Fruit fly (Drosophila melanogaster) ovary, adult (tissue): ENCODE measurements around the gene CG9297.

ENCODE experiments used
- CG17801 ChIP-seq: fragments of 200-800 bp; optimal IDR thresholded peaks from 2 replicates; lab custom pipeline; 2019; ENCODE audit warnings: missing biosample characterization, mild to moderate bottlenecking, missing genetic modification characterization, moderate library complexity; ENCODE audit not compliant: partially characterized antibody

Gene CG9297

DNA sequence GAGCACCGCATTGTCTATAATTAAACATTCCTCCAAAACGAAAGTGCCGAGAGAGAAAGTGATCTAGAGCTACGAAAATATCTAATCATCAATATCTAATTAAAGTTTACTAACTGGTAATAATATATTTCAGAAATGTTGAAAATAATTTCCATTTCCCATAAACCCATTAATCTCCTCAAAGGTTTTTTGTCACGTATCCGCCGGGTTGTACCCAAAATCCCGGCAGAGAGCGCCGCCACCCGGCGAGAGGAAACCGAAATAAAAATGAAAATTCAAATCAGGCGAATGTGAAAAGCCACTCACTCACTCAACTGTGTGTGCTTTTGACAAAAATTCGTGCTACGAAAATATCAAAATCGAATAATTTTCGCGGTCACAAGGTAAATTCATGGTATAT, at the start of gene CG9297:
Gene CG9297, plus strand, starts transcription at position 301 of the 400 bp plus-strand sequence.
- TF ChIP-seq CG17801 (GFP tag; lab: Kevin White, UChicago): no peak

DNA sequence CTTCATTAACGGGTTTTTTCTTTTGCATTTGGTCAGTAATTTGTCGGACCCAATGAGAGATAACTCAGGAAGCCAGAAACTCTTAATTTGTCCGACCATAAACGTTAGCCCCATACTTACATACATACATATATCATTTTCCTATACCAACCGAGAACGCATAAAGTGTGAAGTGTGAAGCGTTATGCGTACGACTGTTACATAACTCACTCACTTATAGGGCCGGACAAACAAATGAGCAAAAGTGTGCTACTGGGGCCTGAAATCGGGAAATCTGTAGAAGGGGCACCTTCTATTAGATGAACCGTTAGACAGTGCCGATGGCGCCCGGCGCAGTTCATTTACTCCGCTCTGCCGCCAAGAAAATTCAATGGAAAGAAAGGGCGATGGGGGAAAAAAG, 49.3 kb upstream of the CG9297 start:
- TF ChIP-seq CG17801 (GFP tag; lab: Kevin White, UChicago): no peak

DNA sequence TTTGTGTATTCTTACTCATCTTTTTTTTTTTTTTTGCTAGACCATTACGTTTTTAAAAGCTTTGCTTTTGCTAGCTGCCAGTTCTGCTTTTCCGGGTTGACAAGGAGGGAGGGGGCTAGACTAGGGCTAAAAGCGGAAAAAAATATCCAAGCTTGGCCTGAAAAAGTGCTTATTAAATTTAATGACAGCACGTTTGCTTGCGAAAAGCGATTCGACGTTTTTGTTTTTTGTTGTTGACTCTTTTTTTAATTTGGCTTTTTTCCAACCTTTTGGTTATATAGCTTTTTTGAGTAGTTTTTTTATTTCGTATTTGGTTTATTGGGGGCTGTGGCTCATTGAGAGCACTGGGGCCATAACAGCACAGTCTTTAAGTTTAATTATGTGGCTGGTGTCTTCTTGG, 48.8 kb upstream of the CG9297 start:
- peak; percentile 92 for TF ChIP-seq CG17801 (GFP tag; lab: Kevin White, UChicago)

DNA sequence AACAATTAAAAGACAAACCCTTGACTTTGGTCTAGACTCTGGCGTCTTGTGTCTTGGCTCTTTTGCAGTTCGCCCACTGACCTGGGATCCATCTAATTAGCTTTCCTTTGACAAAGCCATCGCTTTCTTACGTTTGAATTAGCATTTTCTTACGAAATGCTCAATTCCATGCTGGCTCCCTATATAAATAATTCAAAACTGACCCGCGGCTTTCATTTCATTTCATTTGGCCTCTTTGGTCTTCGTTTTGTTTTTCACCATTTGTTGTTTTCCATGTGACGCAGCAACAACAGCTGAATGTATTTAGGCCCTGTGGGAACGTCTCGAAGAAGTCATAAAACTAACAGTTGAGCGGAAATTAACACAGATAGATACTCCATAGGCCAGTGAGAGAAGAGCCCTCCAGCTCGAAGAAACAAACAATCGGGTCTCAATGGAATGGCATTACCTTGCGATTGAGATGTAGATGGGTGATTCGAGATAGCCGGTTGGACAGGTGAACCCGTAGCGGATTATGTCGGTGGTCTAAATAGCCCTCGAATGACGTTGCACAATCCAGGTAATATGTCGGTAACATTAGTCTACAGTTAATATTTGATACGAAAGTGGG, 47.2 kb upstream of the CG9297 start:
- no peak for TF ChIP-seq CG17801 (GFP tag; lab: Kevin White, UChicago)

- TF ChIP-seq CG17801 (GFP tag; lab: Kevin White, UChicago): no peak
These were observed 44.5 kb upstream of the CG9297 start for dm6 chr3R:13726795-13727194.

dm6 chr3R:13728897-13729296, 42.4 kb upstream of the CG9297 start:
- peak; percentile 11 for TF ChIP-seq CG17801 (GFP tag; lab: Kevin White, UChicago)

dm6 chr3R:13730005-13730404, 41.3 kb upstream of the CG9297 start:
- TF ChIP-seq CG17801 (GFP tag; lab: Kevin White, UChicago): no peak

- TF ChIP-seq CG17801 (GFP tag; lab: Kevin White, UChicago): no peak
These were observed 35.9 kb upstream of the CG9297 start for dm6 chr3R:13735304-13735898.

DNA sequence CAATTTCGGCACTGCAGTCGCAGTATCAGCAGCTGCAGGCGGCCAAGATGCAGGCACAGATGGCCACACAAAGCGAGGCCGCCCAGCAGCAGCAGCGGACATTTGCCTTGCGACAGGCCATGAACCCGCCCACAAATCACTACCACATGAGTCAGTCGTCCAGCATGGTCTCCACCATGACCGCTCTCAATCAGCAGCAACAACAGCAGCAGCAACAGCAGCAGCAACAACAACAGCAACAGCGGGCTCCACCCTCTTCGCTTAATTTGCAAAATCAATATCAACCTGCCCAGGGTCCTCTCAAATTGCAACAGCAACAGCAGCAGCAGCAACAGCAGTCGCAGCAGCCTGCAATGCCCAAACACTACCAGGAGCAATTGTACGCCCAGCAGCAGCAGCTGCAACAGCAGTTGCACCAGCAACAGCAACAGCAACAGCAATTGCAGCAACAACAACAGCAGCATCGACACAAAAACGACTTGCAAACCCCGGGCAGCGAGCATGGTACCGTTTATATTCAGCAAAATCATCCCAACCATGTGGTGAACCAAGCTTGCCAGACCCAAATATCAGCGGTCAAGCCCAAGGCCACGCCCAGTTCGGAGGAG, 25.1 kb upstream of the CG9297 start:
- no peak for TF ChIP-seq CG17801 (GFP tag; lab: Kevin White, UChicago)

DNA sequence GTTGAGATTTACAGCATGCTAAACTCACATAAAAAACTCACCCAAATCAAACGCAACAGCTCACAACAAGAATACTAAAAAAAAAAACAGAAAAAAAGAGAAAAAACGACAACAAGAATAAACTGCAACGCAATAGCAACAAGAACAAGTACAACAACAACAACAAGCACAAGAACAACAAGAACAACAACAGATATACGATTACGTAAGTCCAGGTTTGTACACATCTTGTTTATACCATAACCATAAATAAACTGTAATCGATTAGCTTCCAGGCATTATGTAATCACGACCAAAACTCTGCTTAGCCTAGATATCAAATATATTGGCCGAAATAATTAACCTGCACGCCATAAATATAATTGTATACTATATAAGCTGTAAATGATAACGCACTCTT, 9.7 kb upstream of the CG9297 start:
- TF ChIP-seq CG17801 (GFP tag; lab: Kevin White, UChicago): no peak

DNA sequence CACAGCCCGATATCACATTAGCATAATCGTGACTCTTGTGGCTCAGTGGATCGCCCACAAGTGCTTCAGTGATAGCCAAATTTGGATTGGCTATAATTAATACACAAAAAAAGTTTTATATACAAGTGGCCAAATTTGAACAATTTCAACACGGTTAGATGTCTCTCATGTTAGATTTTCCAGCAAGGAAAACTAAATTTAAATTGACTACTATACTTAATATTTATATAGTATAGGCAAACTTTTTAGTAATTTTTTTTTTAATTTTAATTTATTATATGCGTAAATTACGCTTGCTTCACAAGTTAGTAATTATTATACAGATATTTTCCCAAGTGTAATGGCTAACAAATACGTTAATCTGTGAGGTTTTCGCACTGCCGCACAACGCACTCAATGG, 6.3 kb upstream of the CG9297 start:
- no peak for TF ChIP-seq CG17801 (GFP tag; lab: Kevin White, UChicago)

dm6 chr3R:13765456-13765855, 5.8 kb upstream of the CG9297 start, which contains the start of gene CG9312:
CG9312 (plus strand) TSS chr3R:13765756.
- TF ChIP-seq CG17801 (GFP tag; lab: Kevin White, UChicago): no peak

DNA sequence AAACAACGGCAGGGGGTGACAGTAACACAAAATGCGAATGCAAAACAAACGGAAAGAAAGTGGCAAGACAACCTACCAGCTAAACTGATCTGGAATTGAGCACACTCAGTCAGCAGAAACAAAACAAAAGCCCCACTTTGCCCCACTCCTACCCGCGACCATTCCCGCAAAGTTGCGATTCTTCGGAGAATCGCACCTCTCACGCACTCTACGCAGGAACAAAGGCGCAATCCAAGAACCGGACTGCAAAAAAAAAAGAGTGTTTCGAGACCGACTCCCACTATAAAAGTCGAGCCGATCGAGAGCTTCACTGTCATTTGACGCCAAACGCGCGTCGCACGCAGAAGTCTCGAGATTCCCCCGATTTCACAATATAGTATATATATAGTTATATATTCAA, 4.1 kb upstream of the CG9297 start, which contains the start of gene Cht5:
Gene Cht5, plus strand, starts transcription at position 311 of the 400 bp plus-strand sequence.
- no peak for TF ChIP-seq CG17801 (GFP tag; lab: Kevin White, UChicago)

DNA sequence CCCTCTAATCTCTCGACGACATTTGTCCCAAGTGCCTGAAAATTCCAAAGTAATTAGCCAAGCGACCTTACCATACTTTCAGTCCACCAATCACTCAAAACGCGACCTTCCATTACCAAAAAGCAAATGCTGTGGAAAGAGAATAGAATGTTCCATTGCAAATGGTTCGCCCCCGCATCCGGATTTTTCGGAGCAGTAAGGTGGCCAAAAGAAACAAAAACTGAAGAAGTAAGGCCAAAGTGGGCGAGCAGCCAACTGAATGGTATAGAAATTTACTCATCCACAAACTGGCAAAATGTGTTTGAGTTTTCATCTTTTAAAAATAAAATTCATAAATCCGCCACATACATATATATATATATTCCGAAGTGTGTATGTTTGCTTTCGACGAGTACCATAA, 2.1 kb downstream of the CG9297 start:
- TF ChIP-seq CG17801 (GFP tag; lab: Kevin White, UChicago): no peak

dm6 chr3R:13779241-13779683, 8.0 kb downstream of the CG9297 start, which contains the start of the genes CG42375 and CG9288:
CG42375 (plus strand) TSS chr3R:13779624.
CG9288 (plus strand) TSS chr3R:13779624.
- no peak for TF ChIP-seq CG17801 (GFP tag; lab: Kevin White, UChicago)

- no peak for TF ChIP-seq CG17801 (GFP tag; lab: Kevin White, UChicago)
These were observed 9.5 kb downstream of the CG9297 start, which contains the start of gene CG9286 for dm6 chr3R:13780769-13781168. CG9286 (plus strand) TSS chr3R:13780964.
